Fruit fly (Drosophila melanogaster) whole organism, wandering third instar larva: ENCODE measurements around the gene PolD2.
A peak's percentile ranks its signal among the peaks of the same experiment; 100 is the strongest.

Source experiments
- OdsH ChIP-seq: fragments of 200-800 bp; sonication (Bioruptor generic); optimal IDR thresholded peaks from 2 replicates; lab custom pipeline; 2016; ENCODE audit warnings: missing biosample characterization, mild to moderate bottlenecking, missing genetic modification characterization
- Rel ChIP-seq, 2 experiments: fragments of 200-800 bp; sonication (Bioruptor generic) in 1 of 2; optimal IDR thresholded peaks; 2 replicates in 1 of 2; 3 replicates in 1 of 2; lab custom pipeline; 2016 to 2019; ENCODE audit warnings: mild to moderate bottlenecking in 2 of 2, missing biosample characterization in 2 of 2, missing genetic modification characterization in 2 of 2, moderate library complexity in 1 of 2
- ey ChIP-seq: fragments of 200-800 bp; sonication (Bioruptor generic); optimal IDR thresholded peaks from 2 replicates; lab custom pipeline; 2016; ENCODE audit warnings: missing biosample characterization, missing genetic modification characterization
- lola ChIP-seq: fragments of >200 bp; optimal IDR thresholded peaks from 2 replicates; lab custom pipeline; 2017; ENCODE audit warnings: missing biosample characterization, missing genetic modification characterization
- psq ChIP-seq: fragments of 200-800 bp; sonication (Bioruptor generic); optimal IDR thresholded peaks from 3 replicates; lab custom pipeline; 2017; ENCODE audit warnings: missing biosample characterization, mild to moderate bottlenecking, missing genetic modification characterization, moderate library complexity

DNA sequence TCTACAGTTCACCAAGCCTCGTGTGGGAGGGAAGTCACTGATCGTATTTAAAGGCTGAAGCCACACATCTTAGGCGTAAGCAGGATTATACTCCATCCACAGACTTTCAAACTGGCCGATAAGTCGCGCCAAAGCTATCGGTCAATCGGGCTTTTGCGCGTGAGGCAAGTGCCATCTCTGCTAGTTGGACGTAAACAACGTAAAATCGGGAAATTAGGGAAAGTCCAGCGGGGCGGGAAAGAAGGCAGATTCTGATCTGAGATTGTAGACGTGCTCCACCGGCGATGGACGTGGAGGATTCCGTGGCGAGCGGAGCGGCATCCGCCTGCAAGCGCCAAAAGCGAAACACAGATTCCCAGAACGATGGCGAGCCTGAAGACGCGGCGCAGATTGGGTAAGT, 19.3 kb upstream of the PolD2 start, which contains the start of gene CG8001:
- no peak for TF ChIP-seq psq
- TF ChIP-seq lola (GFP tag; lab: Kevin White, UChicago) = no peak
- TF ChIP-seq Rel (GFP tag; optimal IDR thresholded peaks at IDR 0.05; lab: Kevin White, UChicago) = no peak
- TF ChIP-seq Rel (tag; optimal IDR thresholded peaks at IDR 0.05; lab: Kevin White, UChicago) = peak; percentile 86
- TF ChIP-seq OdsH (GFP tag; lab: Kevin White, UChicago) = no peak
- TF ChIP-seq ey (GFP tag; lab: Kevin White, UChicago) = no peak
